Worm (Caenorhabditis elegans) whole organism, young adult: ENCODE data around the gene bath-33.
A peak's percentile ranks its signal among the peaks of the same experiment; 100 is the strongest.

Experiments used
- B0019.2 ChIP-seq: fragments of 200-800 bp; sonication (Bioruptor generic); conservative IDR thresholded peaks from 2 replicates; pipeline ENCODE4 v1.3.6; 2022; ENCODE audit warnings: missing genetic modification reagents, missing genetic modification characterization, missing compliant biosample characterization
- B0035.1 ChIP-seq: sonication (generic microtip); optimal IDR thresholded peaks from 2 replicates; lab custom pipeline; 2016; ENCODE audit warnings: missing genetic modification characterization, mild to moderate bottlenecking, missing compliant biosample characterization, missing genotype, missing genetic modification reagents
- B0261.1 ChIP-seq: sonication (generic microtip); optimal IDR thresholded peaks from 2 replicates; lab custom pipeline; 2016; ENCODE audit warnings: mild to moderate bottlenecking, missing genetic modification characterization, moderate library complexity, missing compliant biosample characterization
- C17E4.6 ChIP-seq: fragments of 200-800 bp; sonication (Bioruptor generic); IDR thresholded peaks from 2 replicates; pipeline ENCODE4 v1.3.6; 2022; ENCODE audit warnings: missing genetic modification reagents, missing genetic modification characterization, missing compliant biosample characterization
- F22D6.2 ChIP-seq: sonication (generic microtip); optimal IDR thresholded peaks from 2 replicates; lab custom pipeline; 2016; ENCODE audit warnings: mild to moderate bottlenecking, missing genetic modification characterization, missing compliant biosample characterization
- F33H1.4 ChIP-seq: fragments of 200-800 bp; sonication (Bioruptor generic); IDR thresholded peaks from 2 replicates; pipeline ENCODE4 v1.3.6; 2022; ENCODE audit warnings: missing genetic modification reagents, missing genetic modification characterization, missing compliant biosample characterization
- F57C9.4 ChIP-seq: sonication (generic microtip); optimal IDR thresholded peaks from 2 replicates; lab custom pipeline; 2017; ENCODE audit warnings: mild to moderate bottlenecking, missing genetic modification characterization, missing compliant biosample characterization
- T26A5.8 ChIP-seq: sonication (generic microtip); optimal IDR thresholded peaks from 2 replicates; lab custom pipeline; 2016; ENCODE audit warnings: missing genetic modification characterization, missing compliant biosample characterization
- Y56A3A.18 ChIP-seq: fragments of 200-800 bp; sonication (Bioruptor generic); IDR thresholded peaks from 2 replicates; pipeline ENCODE4 v1.3.6; 2022; ENCODE audit warnings: missing genetic modification reagents, missing genetic modification characterization, missing compliant biosample characterization
- Y67H2A.10 ChIP-seq: fragments of 200-800 bp; sonication (Bioruptor generic); conservative IDR thresholded peaks from 2 replicates; pipeline ENCODE4 v1.3.6; 2022; ENCODE audit warnings: missing genetic modification reagents, missing genetic modification characterization, missing compliant biosample characterization
- Y79H2A.3 ChIP-seq: fragments of 200-800 bp; sonication (Bioruptor generic); conservative IDR thresholded peaks from 2 replicates; pipeline ENCODE4 v1.3.6; 2022; ENCODE audit warnings: missing genetic modification reagents, missing genetic modification characterization, missing compliant biosample characterization
- Y95B8A.8 ChIP-seq: fragments of 200-800 bp; sonication (Bioruptor generic); IDR thresholded peaks from 2 replicates; pipeline ENCODE4 v1.3.6; 2022; ENCODE audit warnings: missing genetic modification reagents, missing genetic modification characterization, missing compliant biosample characterization
- aptf-2 ChIP-seq: fragments of 200-800 bp; sonication (Bioruptor generic); conservative IDR thresholded peaks from 2 replicates; pipeline ENCODE4 v1.3.6; 2022; ENCODE audit warnings: missing genetic modification reagents, missing genetic modification characterization, missing compliant biosample characterization
- ceh-100 ChIP-seq: fragments of 200-800 bp; sonication (Bioruptor generic); IDR thresholded peaks from 2 replicates; pipeline ENCODE4 v1.3.6; 2022; ENCODE audit warnings: missing genetic modification reagents, missing genetic modification characterization, missing compliant biosample characterization
- ceh-40 ChIP-seq: fragments of 200-800 bp; sonication (Bioruptor generic); IDR thresholded peaks from 2 replicates; pipeline ENCODE4 v1.3.6; 2022; ENCODE audit warnings: missing genetic modification characterization, missing compliant biosample characterization
- dox-1 ChIP-seq: fragments of 200-800 bp; sonication (Bioruptor generic); IDR thresholded peaks from 2 replicates; pipeline ENCODE4 v1.3.6; 2022; ENCODE audit warnings: missing genetic modification reagents, missing genetic modification characterization, missing compliant biosample characterization
- him-1 ChIP-seq: sonication (generic microtip); optimal IDR thresholded peaks from 2 replicates; lab custom pipeline; 2016; ENCODE audit warnings: missing genotype, missing genetic modification reagents, missing genetic modification characterization, missing compliant biosample characterization
- hmg-1.2 ChIP-seq: fragments of 200-800 bp; sonication (Bioruptor generic); IDR thresholded peaks from 2 replicates; pipeline ENCODE4 v1.3.6; 2022; ENCODE audit warnings: missing genetic modification reagents, missing genetic modification characterization, missing compliant biosample characterization
- hmg-20 ChIP-seq: fragments of 200-800 bp; sonication (Bioruptor generic); IDR thresholded peaks from 2 replicates; pipeline ENCODE4 v1.3.6; 2022; ENCODE audit warnings: missing genetic modification reagents, missing genetic modification characterization, missing compliant biosample characterization
- lag-1 ChIP-seq: fragments of 200-800 bp; sonication (Bioruptor generic); IDR thresholded peaks from 2 replicates; pipeline ENCODE4 v1.3.6; 2022; ENCODE audit warnings: missing genetic modification reagents, missing genetic modification characterization, missing compliant biosample characterization
- lin-26 ChIP-seq: fragments of 200-800 bp; sonication (Bioruptor generic); IDR thresholded peaks from 2 replicates; pipeline ENCODE4 v1.3.6; 2022; ENCODE audit warnings: missing genetic modification reagents, missing genetic modification characterization, missing compliant biosample characterization
- madf-10 ChIP-seq: sonication (generic microtip); optimal IDR thresholded peaks from 2 replicates; lab custom pipeline; 2016; ENCODE audit warnings: mild to moderate bottlenecking, missing genetic modification characterization, missing compliant biosample characterization
- madf-8 ChIP-seq: fragments of 200-800 bp; sonication (Bioruptor generic); conservative IDR thresholded peaks from 2 replicates; pipeline ENCODE4 v1.3.6; 2022; ENCODE audit warnings: missing genetic modification reagents, missing genetic modification characterization, missing compliant biosample characterization
- nhr-80 ChIP-seq: sonication (generic microtip); optimal IDR thresholded peaks from 2 replicates; lab custom pipeline; 2016; ENCODE audit warnings: missing genetic modification characterization, missing compliant biosample characterization
- nhr-90 ChIP-seq: sonication (generic microtip); optimal IDR thresholded peaks from 2 replicates; lab custom pipeline; 2016; ENCODE audit warnings: missing genotype, mild to moderate bottlenecking, missing genetic modification characterization, missing compliant biosample characterization
- rcor-1 ChIP-seq: fragments of 200-800 bp; sonication (Bioruptor generic); IDR thresholded peaks from 2 replicates; pipeline ENCODE4 v1.3.6; 2022; ENCODE audit warnings: missing genetic modification reagents, missing genetic modification characterization, missing compliant biosample characterization
- rpc-1 ChIP-seq, 2 experiments: fragments of 150-350 bp in 1 of 2; sonication (generic microtip) in 1 of 2; optimal IDR thresholded peaks; 2 replicates each; lab custom pipeline; 2014 to 2018; ENCODE audit warnings: missing biosample characterization in 1 of 2, missing genetic modification characterization in 1 of 2, missing genetic modification reagents in 1 of 2, missing genotype in 1 of 2
- sea-2 ChIP-seq: fragments of 200-800 bp; sonication (Bioruptor generic); IDR thresholded peaks from 2 replicates; pipeline ENCODE4 v1.3.6; 2022; ENCODE audit warnings: missing genetic modification characterization, missing compliant biosample characterization
- snpc-1.1 ChIP-seq: sonication (generic microtip); optimal IDR thresholded peaks from 2 replicates; lab custom pipeline; 2017; ENCODE audit warnings: missing genetic modification characterization, mild to moderate bottlenecking, missing compliant biosample characterization, antibody characterized with exemption, moderate library complexity, missing genotype, missing genetic modification reagents; ENCODE audit not compliant: insufficient read depth
- tbp1 ChIP-seq: fragments of 200-800 bp; sonication (Bioruptor generic); optimal IDR thresholded peaks from 2 replicates; lab custom pipeline; 2018; ENCODE audit warnings: mild to moderate bottlenecking, missing genetic modification characterization, missing compliant biosample characterization
- tlf-1 ChIP-seq: fragments of 200-800 bp; sonication (Bioruptor generic); optimal IDR thresholded peaks from 2 replicates; lab custom pipeline; 2018; ENCODE audit warnings: mild to moderate bottlenecking, missing genetic modification characterization, missing compliant biosample characterization
- ztf-25 ChIP-seq: fragments of 200-800 bp; sonication (Bioruptor generic); IDR thresholded peaks from 2 replicates; pipeline ENCODE4 v1.3.6; 2022; ENCODE audit warnings: missing genetic modification reagents, missing genetic modification characterization, missing compliant biosample characterization
- ztf-28 ChIP-seq: fragments of 200-800 bp; sonication (Bioruptor generic); IDR thresholded peaks from 2 replicates; pipeline ENCODE4 v1.3.6; 2022; ENCODE audit warnings: missing genetic modification reagents, missing genetic modification characterization, missing compliant biosample characterization
- ztf-6 ChIP-seq: fragments of 200-800 bp; sonication (Bioruptor generic); IDR thresholded peaks from 2 replicates; pipeline ENCODE4 v1.3.6; 2022; ENCODE audit warnings: missing genetic modification reagents, missing genetic modification characterization, missing compliant biosample characterization

Gene bath-33

ce11 chrII:1597101-1598088 lies 8.6 kb downstream of the bath-33 start, which contains the start of gene bath-46:
bath-46 (plus strand) TSS chrII:1597906.
- TF ChIP-seq B0261.1 (tag; lab: Kevin White, UChicago) (peak; percentile 59), Y95B8A.8 (0 out of 2 replicates have a peak, but pooled peaks have one; percentile 46), ceh-100 (GFP tag; lab: Robert Waterston, UW) (no peak), aptf-2 (GFP tag; lab: Robert Waterston, UW) (no peak), Y56A3A.18 (GFP tag; lab: Robert Waterston, UW) (no peak), C17E4.6 (GFP tag; lab: Robert Waterston, UW) (no peak), rpc-1 (optimal IDR thresholded peaks at IDR 0.05; lab: Kevin White, UChicago) (peak; percentile 11), rpc-1 (tag; optimal IDR thresholded peaks at IDR 0.05; lab: Kevin White, UChicago) (peak; percentile 61), F22D6.2 (tag; lab: Kevin White, UChicago) (no peak), rcor-1 (GFP tag; lab: Robert Waterston, UW) (0 out of 2 replicates have a peak, but pooled peaks have one; percentile 8), ceh-40 (GFP tag; lab: Robert Waterston, UW) (no peak), F57C9.4 (tag; lab: Kevin White, UChicago) (no peak), tlf-1 (GFP tag; lab: Kevin White, UChicago) (no peak), ztf-28 (GFP tag; lab: Robert Waterston, UW) (no peak), nhr-80 (peak; percentile 38), lin-26 (GFP tag; lab: Robert Waterston, UW) (peak; percentile 77), dox-1 (GFP tag; lab: Robert Waterston, UW) (0 out of 2 replicates have a peak, but pooled peaks have one; percentile 24), ztf-25 (GFP tag; lab: Robert Waterston, UW) (0 out of 2 replicates have a peak, but pooled peaks have one; percentile 69), tbp1 (peak; percentile 84)

DNA sequence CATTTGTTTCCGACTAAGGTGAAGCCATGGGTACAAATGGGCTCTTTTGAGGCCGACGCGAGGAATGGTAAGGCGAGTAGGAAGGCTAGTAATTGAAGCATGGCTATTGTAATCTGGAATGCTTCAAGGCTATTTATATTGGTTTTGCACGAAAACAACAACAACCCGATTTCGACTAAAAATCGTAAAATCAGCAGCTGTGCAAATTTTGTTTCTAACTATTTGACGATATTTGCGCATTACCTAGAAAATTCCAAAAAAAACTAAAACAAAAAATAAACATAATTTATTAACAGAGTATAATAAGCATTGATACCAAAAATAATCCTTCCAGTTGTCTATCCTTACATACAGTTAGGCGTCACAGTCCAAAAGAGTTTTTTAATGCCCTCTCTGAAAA lies 10.8 kb downstream of the bath-33 start, which contains the start of gene clec-20:
clec-20 (minus strand) TSS at position 101 of the 400 bp plus-strand sequence.
- no peak for TF ChIP-seq sea-2 (GFP tag; lab: Robert Waterston, UW)
- TF ChIP-seq madf-8 (GFP tag; lab: Robert Waterston, UW) = no peak
- no peak for TF ChIP-seq lag-1 (GFP tag; lab: Robert Waterston, UW)
- TF ChIP-seq tbp1 = no peak
- no peak for TF ChIP-seq hmg-1.2 (GFP tag; lab: Robert Waterston, UW)
- no peak for TF ChIP-seq rpc-1 (optimal IDR thresholded peaks at IDR 0.05; lab: Kevin White, UChicago)
- TF ChIP-seq rpc-1 (tag; optimal IDR thresholded peaks at IDR 0.05; lab: Kevin White, UChicago) = no peak
- TF ChIP-seq Y79H2A.3 (GFP tag; lab: Robert Waterston, UW) = no peak
- no peak for TF ChIP-seq F33H1.4 (GFP tag; lab: Robert Waterston, UW)
- TF ChIP-seq him-1 (tag; lab: Kevin White, UChicago) = no peak
- no peak for TF ChIP-seq T26A5.8 (tag; lab: Kevin White, UChicago)
- TF ChIP-seq hmg-20 (GFP tag; lab: Robert Waterston, UW) = no peak
- no peak for TF ChIP-seq B0019.2 (GFP tag; lab: Robert Waterston, UW)
- TF ChIP-seq snpc-1.1 (tag; lab: Kevin White, UChicago) = no peak
- TF ChIP-seq nhr-90 (tag; lab: Kevin White, UChicago) = no peak
- TF ChIP-seq, all 124 proteins: peak for 0

DNA sequence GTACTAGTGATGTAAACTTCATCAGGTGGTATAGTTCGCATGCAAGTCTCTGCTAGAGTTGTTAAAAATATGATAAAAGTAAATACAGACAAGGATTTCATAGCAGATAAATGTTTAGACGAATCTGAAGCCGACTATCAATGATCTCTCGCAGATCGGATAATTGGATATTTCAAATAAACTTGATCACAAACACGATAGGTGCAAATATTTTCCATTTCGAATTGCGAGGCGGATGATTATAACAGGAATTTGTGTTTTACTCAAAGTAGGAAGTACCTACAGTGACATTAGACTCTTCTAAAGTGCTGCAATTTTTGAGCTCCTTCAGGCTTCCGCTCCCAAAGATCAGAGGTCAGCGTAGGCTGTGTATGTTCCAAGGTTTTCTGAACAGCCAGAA lies 16.1 kb downstream of the bath-33 start, which contains the start of gene T07H3.7:
T07H3.7 (minus strand) TSS at position 101 of the 400 bp plus-strand sequence.
- TF ChIP-seq ztf-6 (GFP tag; lab: Robert Waterston, UW) = no peak
- no peak for TF ChIP-seq B0035.1 (tag; lab: Kevin White, UChicago)
- TF ChIP-seq madf-10 (tag; lab: Kevin White, UChicago) = no peak
- TF ChIP-seq Y67H2A.10 (GFP tag; lab: Robert Waterston, UW) = no peak
